Worm (Caenorhabditis elegans): Measurements from ENCODE around the gene str-5.

- TF ChIP-seq tbx-2 (tag; optimal IDR thresholded peaks at IDR 0.05), result no peak
- no peak for TF ChIP-seq elt-4 (tag; optimal IDR thresholded peaks at IDR 0.05)
- no peak for TF ChIP-seq elt-2 (tag; optimal IDR thresholded peaks at IDR 0.05)
- TF ChIP-seq ref-2 (tag; optimal IDR thresholded peaks at IDR 0.05), result no peak
- no peak for TF ChIP-seq gmeb-2 (tag; optimal IDR thresholded peaks at IDR 0.05)
- no peak for TF ChIP-seq ceh-31 (tag; optimal IDR thresholded peaks at IDR 0.05)
- TF ChIP-seq lim-6 (tag; optimal IDR thresholded peaks at IDR 0.05), result no peak
- no peak for TF ChIP-seq madf-2 (tag; optimal IDR thresholded peaks at IDR 0.05)
- TF ChIP-seq nfya-1 (tag; optimal IDR thresholded peaks at IDR 0.05), result no peak
- no peak for TF ChIP-seq hlh-13 (GFP tag; optimal IDR thresholded peaks at IDR 0.05)
- no peak for TF ChIP-seq fkh-10 (GFP tag; optimal IDR thresholded peaks at IDR 0.05)
- no peak for TF ChIP-seq ceh-2 (tag; optimal IDR thresholded peaks at IDR 0.05)
- TF ChIP-seq hlh-30 (tag; optimal IDR thresholded peaks at IDR 0.05; ENCODE audit: insufficient read depth), result no peak
Measured at ce11 chrV:15732209-15732608, 20.8 kb upstream of the str-5 start, which contains the start of gene str-38.
